Fruit fly (Drosophila melanogaster): ENCODE measurements around the gene CG42828.

Gene CG42828

DNA sequence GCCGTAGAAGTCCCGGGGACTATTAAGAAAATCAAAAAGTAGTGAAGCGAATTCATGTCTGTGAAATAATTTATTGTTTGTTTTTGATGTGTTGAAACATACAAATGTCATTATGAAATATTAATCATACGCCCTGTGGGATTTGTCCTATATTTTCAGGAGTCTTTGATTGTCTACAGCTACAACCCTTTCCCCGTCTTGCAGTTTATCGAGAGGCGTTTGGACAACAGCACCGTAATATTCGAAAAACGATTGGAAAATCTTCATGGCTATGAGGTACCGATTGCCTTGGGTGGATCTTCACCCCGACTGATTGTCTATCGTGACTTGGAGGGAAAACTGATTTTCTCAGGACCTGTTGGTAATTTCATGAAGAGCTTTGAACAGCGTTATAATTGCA lies 30.1 kb downstream of the CG42828 start, which contains the start of gene CG17380:
CG17380 (minus strand) TSS at position 101 of the 400 bp plus-strand sequence.
- TF ChIP-seq psq (optimal IDR thresholded peaks at IDR 0.05): no peak
- TF ChIP-seq EcR (GFP tag; optimal IDR thresholded peaks at IDR 0.05): no peak
- TF ChIP-seq pan (optimal IDR thresholded peaks at IDR 0.05): no peak
- TF ChIP-seq usp (GFP tag; optimal IDR thresholded peaks at IDR 0.05): no peak
- no peak for TF ChIP-seq CG8478 (optimal IDR thresholded peaks at IDR 0.05)
- no peak for TF ChIP-seq Dll (optimal IDR thresholded peaks at IDR 0.05)

DNA sequence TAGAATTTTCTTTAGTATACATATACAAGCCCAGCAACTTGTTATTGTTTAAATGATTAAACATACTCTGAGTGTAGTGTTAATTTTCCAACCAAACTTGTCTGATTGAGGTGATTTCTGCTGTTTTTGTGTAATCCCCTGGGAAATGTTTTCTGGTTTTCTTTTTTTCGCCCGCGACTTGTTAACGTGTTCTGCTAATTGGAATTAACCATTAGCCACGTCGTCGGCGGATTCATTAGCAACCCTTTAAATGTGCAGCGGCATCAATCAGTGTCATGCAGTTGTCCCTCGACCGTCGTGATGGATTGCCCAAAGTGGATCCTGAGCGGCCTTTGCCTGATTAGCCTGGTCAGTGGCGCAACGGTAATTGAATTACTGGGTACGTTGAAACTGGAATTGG lies 31.7 kb downstream of the CG42828 start, which contains the start of gene Ir94e:
Ir94e (plus strand) TSS at position 301 of the 400 bp plus-strand sequence.
- no peak for TF ChIP-seq EcR (GFP tag; optimal IDR thresholded peaks at IDR 0.05)
- TF ChIP-seq pan (optimal IDR thresholded peaks at IDR 0.05): no peak
- TF ChIP-seq CG8478 (optimal IDR thresholded peaks at IDR 0.05): no peak
- no peak for TF ChIP-seq usp (GFP tag; optimal IDR thresholded peaks at IDR 0.05)
- no peak for TF ChIP-seq psq (optimal IDR thresholded peaks at IDR 0.05)
- no peak for TF ChIP-seq Dll (optimal IDR thresholded peaks at IDR 0.05)

DNA sequence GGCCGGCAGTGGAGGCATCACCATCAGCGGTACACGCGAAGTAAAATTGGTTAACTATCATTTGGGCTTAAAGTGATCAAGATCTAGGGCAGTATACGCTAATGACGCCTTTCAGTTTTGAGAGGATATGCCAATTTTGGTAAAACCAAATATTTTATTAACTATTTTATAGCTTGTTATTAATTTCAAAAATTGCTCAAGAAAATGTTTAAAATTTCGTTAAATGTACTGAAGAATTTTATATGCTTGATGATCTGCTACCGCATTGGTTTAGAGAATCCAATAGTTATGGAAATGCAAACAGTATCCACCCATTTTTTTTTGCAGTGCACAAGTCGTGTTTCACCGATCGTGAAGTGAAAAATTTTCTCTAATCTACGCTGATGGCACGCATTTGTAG lies 34.4 kb downstream of the CG42828 start:
- TF ChIP-seq usp (GFP tag; optimal IDR thresholded peaks at IDR 0.05) (no peak), Dll (optimal IDR thresholded peaks at IDR 0.05) (no peak), EcR (GFP tag; optimal IDR thresholded peaks at IDR 0.05) (no peak), psq (optimal IDR thresholded peaks at IDR 0.05) (no peak), CG8478 (optimal IDR thresholded peaks at IDR 0.05) (no peak), pan (optimal IDR thresholded peaks at IDR 0.05) (no peak)

DNA sequence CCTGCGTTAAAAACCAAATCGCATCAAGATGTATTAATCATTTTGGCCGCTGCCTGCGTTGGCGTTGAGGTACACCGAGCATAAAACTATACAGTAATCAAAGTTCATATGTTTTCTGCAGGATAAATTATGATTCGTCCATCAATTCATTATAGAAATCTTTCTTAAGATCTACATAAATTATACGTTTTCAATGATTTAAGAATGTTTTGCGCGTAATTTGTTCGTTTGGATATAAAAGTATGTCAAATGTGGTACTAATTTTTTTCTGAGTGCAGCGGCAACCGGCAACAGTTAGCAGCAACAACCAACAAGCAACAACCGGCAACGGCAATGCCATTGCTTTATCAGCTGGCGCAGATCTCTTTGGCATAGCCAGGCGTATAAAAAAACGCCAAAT lies 43.1 kb downstream of the CG42828 start:
- no peak for TF ChIP-seq psq (optimal IDR thresholded peaks at IDR 0.05)

DNA sequence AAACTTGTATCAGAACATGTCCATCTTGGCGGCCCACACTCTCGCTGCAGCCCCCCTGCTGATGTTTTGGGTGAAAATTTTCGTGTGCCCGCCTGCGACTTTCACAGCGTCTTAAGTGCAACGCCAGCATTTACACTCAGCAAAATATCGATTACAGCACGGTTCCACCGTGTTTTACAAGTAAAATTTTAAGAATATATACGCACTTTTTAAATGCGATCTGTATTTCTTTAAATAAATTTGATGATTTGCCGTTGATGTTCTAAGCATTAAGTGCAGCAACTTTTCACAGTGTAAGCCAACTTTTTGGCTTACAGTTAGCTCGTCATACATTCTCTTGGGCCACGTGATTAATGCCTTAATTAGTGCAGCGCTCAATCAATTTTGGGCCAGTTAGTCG lies 44.1 kb downstream of the CG42828 start:
- TF ChIP-seq Dll (optimal IDR thresholded peaks at IDR 0.05) (no peak), usp (GFP tag; optimal IDR thresholded peaks at IDR 0.05) (no peak), CG8478 (optimal IDR thresholded peaks at IDR 0.05) (no peak), psq (optimal IDR thresholded peaks at IDR 0.05) (no peak), EcR (GFP tag; optimal IDR thresholded peaks at IDR 0.05) (no peak), pan (optimal IDR thresholded peaks at IDR 0.05) (no peak)

DNA sequence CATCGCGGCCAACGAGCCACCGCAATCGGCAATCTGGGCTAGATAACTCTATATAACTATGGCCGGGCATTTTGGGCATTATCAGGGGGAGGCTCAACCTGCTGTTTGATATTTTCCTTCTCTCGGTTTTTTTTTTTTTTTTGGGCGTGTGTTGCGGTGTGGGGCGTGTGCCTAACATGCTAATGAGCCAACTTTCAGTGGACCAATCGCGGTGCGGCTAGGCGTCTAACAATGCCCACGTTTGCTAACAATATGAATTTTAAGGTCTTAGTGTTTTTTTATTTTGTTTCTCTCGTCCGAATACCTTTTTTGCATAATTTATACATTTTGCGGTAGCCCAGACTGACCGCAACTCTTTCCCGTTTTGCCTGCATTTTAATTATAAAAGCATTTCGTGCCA lies 48.4 kb downstream of the CG42828 start:
- TF ChIP-seq EcR (GFP tag; optimal IDR thresholded peaks at IDR 0.05): no peak
